Fruit fly (Drosophila melanogaster): ENCODE results near the gene Lectin-galC1.

The Lectin-galC1 gene

DNA sequence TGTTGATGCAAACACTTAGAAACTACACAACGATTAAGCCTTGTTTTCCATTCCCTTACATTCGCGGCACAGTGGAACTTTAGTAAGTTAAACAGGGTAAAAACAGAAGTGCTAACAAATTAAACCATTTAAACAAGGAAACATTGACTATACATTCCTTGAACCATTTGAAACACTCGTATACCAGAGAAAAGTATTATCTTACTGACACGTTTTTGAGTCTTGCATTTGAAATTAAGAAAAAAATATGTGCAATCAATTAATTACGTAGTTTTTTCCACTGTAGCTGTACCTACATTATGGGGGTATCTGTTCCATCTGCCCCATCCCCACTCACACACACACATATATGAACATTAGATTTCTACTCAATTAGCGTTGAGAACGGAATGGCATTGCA lies 16.0 kb downstream of the Lectin-galC1 start (continued):
- no peak for TF ChIP-seq CG10462 (GFP tag; optimal IDR thresholded peaks at IDR 0.05)
- TF ChIP-seq Opbp (GFP tag; IDR thresholded peaks at IDR 0.05; ENCODE audit: partially characterized antibody), result no peak
- peak; percentile 13; the same call in 1 of the 2 replicates for TF ChIP-seq vvl (GFP tag; IDR thresholded peaks at IDR 0.05)
- no peak for TF ChIP-seq tgo (GFP tag; IDR thresholded peaks at IDR 0.05)
- no peak for TF ChIP-seq fru (optimal IDR thresholded peaks at IDR 0.05)
- no peak for TF ChIP-seq CG9727 (GFP tag; optimal IDR thresholded peaks at IDR 0.05)
- no peak for TF ChIP-seq CG3847 (GFP tag; IDR thresholded peaks at IDR 0.05)
- no peak for TF ChIP-seq CG1602 (GFP tag; optimal IDR thresholded peaks at IDR 0.05)
- no peak for TF ChIP-seq D19A (tag; optimal IDR thresholded peaks at IDR 0.05)
- TF ChIP-seq Sry-δ (GFP tag; optimal IDR thresholded peaks at IDR 0.05), result no peak
- no peak for TF ChIP-seq salm (tag; optimal IDR thresholded peaks at IDR 0.05)
- no peak for TF ChIP-seq Atf6 (GFP tag; IDR thresholded peaks at IDR 0.05)
- TF ChIP-seq pb (GFP tag; optimal IDR thresholded peaks at IDR 0.05), result no peak
- no peak for TF ChIP-seq CG31365 (tag; optimal IDR thresholded peaks at IDR 0.05)
- TF ChIP-seq Hr39 (optimal IDR thresholded peaks at IDR 0.05), result no peak
- no peak for TF ChIP-seq tll (GFP tag; optimal IDR thresholded peaks at IDR 0.05)
- no peak for TF ChIP-seq CG7271 (tag; optimal IDR thresholded peaks at IDR 0.05)
- TF ChIP-seq CG2120 (GFP tag; optimal IDR thresholded peaks at IDR 0.05), result peak; percentile 32
- TF ChIP-seq CG4617 (GFP tag; optimal IDR thresholded peaks at IDR 0.05; ENCODE audit: borderline replicate concordance), result no peak
- no peak for TF ChIP-seq lbe (GFP tag; optimal IDR thresholded peaks at IDR 0.05)
- no peak for TF ChIP-seq CG6683 (GFP tag; optimal IDR thresholded peaks at IDR 0.05)
- TF ChIP-seq D (optimal IDR thresholded peaks at IDR 0.05), result no peak
- TF ChIP-seq D (GFP tag; optimal IDR thresholded peaks at IDR 0.05), result peak; percentile 14
- no peak for TF ChIP-seq CG1832 (GFP tag; optimal IDR thresholded peaks at IDR 0.05)
- no peak for TF ChIP-seq ap (GFP tag; IDR thresholded peaks at IDR 0.05)
- TF ChIP-seq Sry-β (GFP tag; optimal IDR thresholded peaks at IDR 0.05), result no peak
- TF ChIP-seq Mes4 (GFP tag; optimal IDR thresholded peaks at IDR 0.05), result no peak
- no peak for TF ChIP-seq sens (GFP tag)
- no peak for TF ChIP-seq CG1603 (tag; optimal IDR thresholded peaks at IDR 0.05)
- TF ChIP-seq Dfd (GFP tag; optimal IDR thresholded peaks at IDR 0.05), result no peak
- TF ChIP-seq psq (GFP tag; optimal IDR thresholded peaks at IDR 0.05), result no peak
- no peak for TF ChIP-seq org-1 (GFP tag; optimal IDR thresholded peaks at IDR 0.05)
- no peak for TF ChIP-seq pros (GFP tag; optimal IDR thresholded peaks at IDR 0.05)
- TF ChIP-seq CG6272 (GFP tag; IDR thresholded peaks at IDR 0.05), result no peak
- no peak for TF ChIP-seq CG8944 (GFP tag; optimal IDR thresholded peaks at IDR 0.05)
- no peak for TF ChIP-seq BtbVII (GFP tag; optimal IDR thresholded peaks at IDR 0.05)
- no peak for TF ChIP-seq YL-1 (GFP tag; optimal IDR thresholded peaks at IDR 0.05)
- TF ChIP-seq CG10654 (GFP tag; optimal IDR thresholded peaks at IDR 0.05), result no peak
- TF ChIP-seq CG30403 (GFP tag; optimal IDR thresholded peaks at IDR 0.05), result peak; percentile 4
- no peak for TF ChIP-seq CG7745 (tag; optimal IDR thresholded peaks at IDR 0.05)
- TF ChIP-seq Lhr (GFP tag; optimal IDR thresholded peaks at IDR 0.05), result no peak
- no peak for TF ChIP-seq lov (optimal IDR thresholded peaks at IDR 0.05)
- no peak for TF ChIP-seq lov (GFP tag; IDR thresholded peaks at IDR 0.05)
- no peak for TF ChIP-seq CG12299 (tag; optimal IDR thresholded peaks at IDR 0.05)
- TF ChIP-seq E2f2 (GFP tag; IDR thresholded peaks at IDR 0.05), result no peak
- no peak for TF ChIP-seq kni (GFP tag; optimal IDR thresholded peaks at IDR 0.05)
- no peak for TF ChIP-seq vnd (GFP tag; IDR thresholded peaks at IDR 0.05; ENCODE audit: partially characterized antibody)
- TF ChIP-seq CG10979 (tag; optimal IDR thresholded peaks at IDR 0.05), result no peak
- TF ChIP-seq insv (GFP tag; optimal IDR thresholded peaks at IDR 0.05), result no peak
- TF ChIP-seq chm (GFP tag; IDR thresholded peaks at IDR 0.05), result no peak
- TF ChIP-seq CG18599 (GFP tag; optimal IDR thresholded peaks at IDR 0.05), result peak; percentile 40
- peak; percentile 63 for TF ChIP-seq grau (tag; optimal IDR thresholded peaks at IDR 0.05)
- no peak for TF ChIP-seq HLH4C (GFP tag; IDR thresholded peaks at IDR 0.05; ENCODE audit: partially characterized antibody)

Data from whole organism, embryonic.